Worm (Caenorhabditis elegans): ENCODE results near the gene F53B3.6.

The F53B3.6 gene

ce11 chrX:2836770-2837169 lies 27.3 kb upstream of the F53B3.6 start (continued):
- no peak for TF ChIP-seq spr-1 (tag; optimal IDR thresholded peaks at IDR 0.05)
- no peak for TF ChIP-seq T26A8.4 (GFP tag; IDR thresholded peaks at IDR 0.05)
- TF ChIP-seq tag-97 (GFP tag; IDR thresholded peaks at IDR 0.05): no peak
- peak; percentile 57 for TF ChIP-seq dve-1 (tag; optimal IDR thresholded peaks at IDR 0.05; ENCODE audit: insufficient read depth)
- TF ChIP-seq nhr-10 (tag; optimal IDR thresholded peaks at IDR 0.05): no peak
- no peak for TF ChIP-seq saeg-2 (GFP tag; IDR thresholded peaks at IDR 0.05)
- no peak for TF ChIP-seq vab-7 (GFP tag; IDR thresholded peaks at IDR 0.05)
- no peak for TF ChIP-seq fkh-10 (GFP tag; optimal IDR thresholded peaks at IDR 0.05)
- TF ChIP-seq unc-62 (GFP tag; optimal IDR thresholded peaks at IDR 0.05 in 1 of 2): peak in 1 of 2 experiments; percentile 0
- no peak for TF ChIP-seq unc-62 (tag; optimal IDR thresholded peaks at IDR 0.05)
- TF ChIP-seq pqm-1 (tag; optimal IDR thresholded peaks at IDR 0.05): peak; percentile 79
- TF ChIP-seq Y5F2A.4 (GFP tag; optimal IDR thresholded peaks at IDR 0.05): no peak
- TF ChIP-seq daf-16 (GFP tag; optimal IDR thresholded peaks at IDR 0.05): no peak
- TF ChIP-seq daf-16 (tag; optimal IDR thresholded peaks at IDR 0.05): peak; percentile 59

ce11 chrX:2837477-2837876 lies 26.6 kb upstream of the F53B3.6 start:
- no peak for TF ChIP-seq dpl-1 (GFP tag; optimal IDR thresholded peaks at IDR 0.05)
- TF ChIP-seq mxl-3 (GFP tag; optimal IDR thresholded peaks at IDR 0.05): no peak
- no peak for TF ChIP-seq arid-1 (GFP tag; conservative IDR thresholded peaks at IDR 0.05)
- no peak for TF ChIP-seq ceh-32 (tag; optimal IDR thresholded peaks at IDR 0.05; ENCODE audit: poor library complexity)
- TF ChIP-seq rbr-2 (tag; optimal IDR thresholded peaks at IDR 0.05): no peak
- TF ChIP-seq mxl-2 (GFP tag; conservative IDR thresholded peaks at IDR 0.05): no peak
- no peak for TF ChIP-seq lin-15B (tag; optimal IDR thresholded peaks at IDR 0.05)
- TF ChIP-seq php-3 (GFP tag; IDR thresholded peaks at IDR 0.05): peak; percentile 57; the same call in 1 of the 2 replicates
- no peak for TF ChIP-seq nhr-76 (tag; optimal IDR thresholded peaks at IDR 0.05)
- TF ChIP-seq mdl-1 (tag; optimal IDR thresholded peaks at IDR 0.05): peak in 1 of 2 experiments; percentile 18
- TF ChIP-seq T20F7.1 (GFP tag; optimal IDR thresholded peaks at IDR 0.05): no peak
- TF ChIP-seq daf-19 (GFP tag; conservative IDR thresholded peaks at IDR 0.05): no peak
- no peak for TF ChIP-seq dmd-9 (GFP tag; IDR thresholded peaks at IDR 0.05)
- TF ChIP-seq hlh-30 (tag; optimal IDR thresholded peaks at IDR 0.05; ENCODE audit: insufficient read depth): peak; percentile 21
- no peak for TF ChIP-seq T26A8.4 (GFP tag; IDR thresholded peaks at IDR 0.05)
- TF ChIP-seq dmd-6 (GFP tag; IDR thresholded peaks at IDR 0.05): peak; percentile 32; the same call in 1 of the 2 replicates

ce11 chrX:2838619-2839018 lies 25.4 kb upstream of the F53B3.6 start:
- TF ChIP-seq ceh-82 (tag; optimal IDR thresholded peaks at IDR 0.05) (no peak), madf-5 (GFP tag; IDR thresholded peaks at IDR 0.05) (no peak), dmd-6 (GFP tag; IDR thresholded peaks at IDR 0.05) (peak; percentile 65), nhr-25 (tag; optimal IDR thresholded peaks at IDR 0.05; ENCODE audit: borderline replicate concordance, insufficient read depth) (no peak), dve-1 (tag; optimal IDR thresholded peaks at IDR 0.05; ENCODE audit: insufficient read depth) (peak; percentile 37), lsy-2 (tag; optimal IDR thresholded peaks at IDR 0.05) (no peak), unc-39 (tag; optimal IDR thresholded peaks at IDR 0.05) (no peak), nhr-41 (GFP tag; IDR thresholded peaks at IDR 0.05) (no peak), aha-1 (tag) (peak; percentile 9), tra-1 (GFP tag; IDR thresholded peaks at IDR 0.05) (no peak), skn-1 (tag; optimal IDR thresholded peaks at IDR 0.05) (no peak), dmd-8 (GFP tag; IDR thresholded peaks at IDR 0.05) (no peak), lin-29 (GFP tag; IDR thresholded peaks at IDR 0.05) (no peak), sdz-12 (GFP tag; optimal IDR thresholded peaks at IDR 0.05) (no peak), zip-11 (GFP tag; IDR thresholded peaks at IDR 0.05) (no peak), T20F7.1 (GFP tag; optimal IDR thresholded peaks at IDR 0.05) (no peak), ceh-32 (tag; optimal IDR thresholded peaks at IDR 0.05; ENCODE audit: poor library complexity) (no peak), R02D3.7 (tag; optimal IDR thresholded peaks at IDR 0.05) (no peak), mxl-2 (GFP tag; conservative IDR thresholded peaks at IDR 0.05) (no peak), snpc-1.2 (GFP tag; IDR thresholded peaks at IDR 0.05) (no peak), daf-16 (GFP tag; optimal IDR thresholded peaks at IDR 0.05) (no peak), daf-16 (tag; optimal IDR thresholded peaks at IDR 0.05) (peak; percentile 0), arid-1 (GFP tag; conservative IDR thresholded peaks at IDR 0.05) (no peak), ctbp-1 (GFP tag; IDR thresholded peaks at IDR 0.05) (no peak), F37D6.2 (tag; optimal IDR thresholded peaks at IDR 0.05) (no peak), dpl-1 (GFP tag; optimal IDR thresholded peaks at IDR 0.05) (no peak), lin-38 (GFP tag; IDR thresholded peaks at IDR 0.05) (no peak), jun-1 (tag; optimal IDR thresholded peaks at IDR 0.05) (no peak), nhr-6 (tag; optimal IDR thresholded peaks at IDR 0.05) (no peak)
